Fruit fly (Drosophila melanogaster) whole organism: ENCODE data around the gene tsh.

Source experiments
- pan ChIP-seq: fragments of >200 bp; optimal IDR thresholded peaks from 2 replicates; lab custom pipeline; 2017
- psq ChIP-seq: fragments of >200 bp; optimal IDR thresholded peaks from 2 replicates; lab custom pipeline; 2017
- usp ChIP-seq: fragments of >200 bp; optimal IDR thresholded peaks from 2 replicates; lab custom pipeline; 2017; ENCODE audit warnings: missing biosample characterization, missing genetic modification characterization, mixed read lengths

DNA sequence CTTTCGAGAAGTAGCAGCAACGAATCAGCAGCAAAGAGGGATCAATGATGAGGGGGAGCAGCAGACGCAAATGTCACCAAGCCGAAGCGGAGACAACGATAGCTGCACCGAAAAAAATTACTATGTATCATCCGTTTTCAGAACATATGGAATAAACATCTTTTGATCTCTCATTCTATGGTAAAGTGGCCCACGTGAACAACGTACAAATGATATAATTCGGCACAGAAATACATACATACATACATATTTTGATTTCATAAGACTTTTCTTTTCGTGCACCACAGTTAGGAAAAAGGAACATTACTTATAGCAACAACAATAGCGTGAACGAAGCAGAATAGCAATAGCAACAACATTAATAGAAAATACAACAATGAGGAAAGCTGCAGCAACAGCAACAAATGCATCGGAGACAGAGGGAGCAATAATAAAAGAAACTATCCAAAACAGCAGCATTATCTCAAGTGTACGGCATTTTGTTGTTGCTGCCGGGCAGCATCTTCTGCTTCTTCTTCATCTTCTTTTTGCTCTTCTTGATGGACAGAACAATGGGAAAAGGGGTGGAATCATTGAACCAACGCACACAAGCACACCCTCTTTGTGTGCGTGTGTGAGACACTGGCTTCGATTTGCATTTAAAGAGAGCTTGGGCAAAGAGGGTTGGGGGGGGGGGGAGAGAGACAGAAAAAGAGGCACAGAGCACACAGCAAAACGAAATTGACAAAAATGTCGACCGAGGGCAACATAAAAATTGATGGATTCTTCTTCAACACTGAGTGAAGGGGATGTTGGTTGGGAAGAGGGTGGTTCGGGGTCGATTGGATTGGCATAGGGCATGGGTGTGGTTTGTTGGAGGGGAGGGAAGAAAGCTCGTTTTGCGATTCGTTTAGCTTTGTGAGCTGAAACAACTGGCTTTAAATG lies 18.2 kb downstream of the tsh start:
- TF ChIP-seq usp (GFP tag; lab: Kevin White, UChicago) (no peak), psq (no peak), pan (lab: Kevin White, UChicago) (no peak)
